Worm (Caenorhabditis elegans): ENCODE data around the gene T04F8.7.

ce11 chrX:11680851-11681250, at the start of gene T04F8.7:
- TF ChIP-seq zag-1 (tag; optimal IDR thresholded peaks at IDR 0.05) (no peak), mdl-1 (tag; optimal IDR thresholded peaks at IDR 0.05) (no peak), egl-27 (tag; optimal IDR thresholded peaks at IDR 0.05) (no peak), nhr-67 (tag; optimal IDR thresholded peaks at IDR 0.05) (no peak), unc-62 (GFP tag; optimal IDR thresholded peaks at IDR 0.05) (no peak), snpc-4 (tag; optimal IDR thresholded peaks at IDR 0.05) (no peak), sea-2 (GFP tag; optimal IDR thresholded peaks at IDR 0.05) (no peak), skn-1 (tag; optimal IDR thresholded peaks at IDR 0.05) (no peak), ZK546.5 (tag; optimal IDR thresholded peaks at IDR 0.05) (no peak)

Data from whole organism, L3 larva.